Worm (Caenorhabditis elegans): ENCODE results near the gene Y53G8AM.4.

The Y53G8AM.4 gene

ce11 chrIII:3271682-3272081 is 16.2 kb upstream of the Y53G8AM.4 start (continued):
- TF ChIP-seq ceh-88 (GFP tag; IDR thresholded peaks at IDR 0.05) (no peak), fkh-10 (GFP tag; optimal IDR thresholded peaks at IDR 0.05) (peak; percentile 3), C04F5.9 (tag; optimal IDR thresholded peaks at IDR 0.05) (no peak), hpl-2 (GFP tag; optimal IDR thresholded peaks at IDR 0.05) (no peak), aha-1 (tag; optimal IDR thresholded peaks at IDR 0.05) (no peak), blmp-1 (tag; optimal IDR thresholded peaks at IDR 0.05) (peak; percentile 50), dpl-1 (GFP tag; optimal IDR thresholded peaks at IDR 0.05) (peak in 2 of 3 experiments; percentile 51 to 52), elt-2 (tag; optimal IDR thresholded peaks at IDR 0.05) (peak; percentile 36), isw-1 (GFP tag; IDR thresholded peaks at IDR 0.05) (0 out of 2 replicates have a peak, but pooled peaks have one; percentile 18), nhr-90 (tag; optimal IDR thresholded peaks at IDR 0.05; ENCODE audit: poor library complexity) (peak; percentile 84), nhr-71 (tag; optimal IDR thresholded peaks at IDR 0.05) (peak; percentile 90), zip-4 (GFP tag; optimal IDR thresholded peaks at IDR 0.05) (no peak), Y116A8C.19 (tag; optimal IDR thresholded peaks at IDR 0.05; ENCODE audit: borderline replicate concordance) (no peak), nhr-11 (tag; optimal IDR thresholded peaks at IDR 0.05) (peak; percentile 47), ceh-82 (tag; optimal IDR thresholded peaks at IDR 0.05) (peak in 1 of 3 experiments; percentile 3), efl-3 (GFP tag; optimal IDR thresholded peaks at IDR 0.05) (no peak), tbx-2 (tag; optimal IDR thresholded peaks at IDR 0.05) (peak; percentile 78), ceh-8 (GFP tag; optimal IDR thresholded peaks at IDR 0.05) (no peak), sup-37 (GFP tag; optimal IDR thresholded peaks at IDR 0.05) (peak; percentile 58), nhr-47 (tag; optimal IDR thresholded peaks at IDR 0.05) (peak; percentile 80), egl-27 (tag; optimal IDR thresholded peaks at IDR 0.05) (peak in 1 of 2 experiments; percentile 9)

- TF ChIP-seq lsy-2 (tag; optimal IDR thresholded peaks at IDR 0.05): no peak
- TF ChIP-seq efl-1 (optimal IDR thresholded peaks at IDR 0.05): no peak
- TF ChIP-seq efl-1 (GFP tag; optimal IDR thresholded peaks at IDR 0.05 in 1 of 2): peak in 1 of 2 experiments; percentile 17
- no peak for TF ChIP-seq blmp-1 (tag; optimal IDR thresholded peaks at IDR 0.05)
- no peak for TF ChIP-seq nhr-85 (tag)
- TF ChIP-seq sox-4 (tag; optimal IDR thresholded peaks at IDR 0.05): no peak
- no peak for TF ChIP-seq skn-1 (tag; optimal IDR thresholded peaks at IDR 0.05)
- TF ChIP-seq fkh-8 (tag; optimal IDR thresholded peaks at IDR 0.05): peak; percentile 14
Measured at ce11 chrIII:3266602-3267001, 11.1 kb upstream of the Y53G8AM.4 start, which contains the start of gene Y53G8AM.7. Gene Y53G8AM.7, minus strand, starts transcription at chrIII:3266702.

ce11 chrIII:3263696-3264095 is 8.2 kb upstream of the Y53G8AM.4 start:
- TF ChIP-seq C04F5.9 (tag; optimal IDR thresholded peaks at IDR 0.05) (no peak), lin-14 (GFP tag; optimal IDR thresholded peaks at IDR 0.05) (no peak), hlh-17 (GFP tag; optimal IDR thresholded peaks at IDR 0.05; ENCODE audit: borderline replicate concordance) (no peak), irx-1 (tag; optimal IDR thresholded peaks at IDR 0.05) (no peak), nhr-85 (tag) (no peak), tbx-2 (tag; optimal IDR thresholded peaks at IDR 0.05) (no peak), nhr-20 (tag; optimal IDR thresholded peaks at IDR 0.05) (no peak), nhr-71 (tag; optimal IDR thresholded peaks at IDR 0.05) (no peak), nhr-84 (tag; optimal IDR thresholded peaks at IDR 0.05) (no peak), hpl-2 (GFP tag; optimal IDR thresholded peaks at IDR 0.05) (no peak), ztf-11 (tag; optimal IDR thresholded peaks at IDR 0.05) (no peak), rnt-1 (tag; optimal IDR thresholded peaks at IDR 0.05) (no peak), alr-1 (tag; optimal IDR thresholded peaks at IDR 0.05; ENCODE audit: borderline replicate concordance) (no peak), mab-9 (GFP tag; IDR thresholded peaks at IDR 0.05) (no peak), hlh-4 (tag; optimal IDR thresholded peaks at IDR 0.05) (no peak)
